Fruit fly (Drosophila melanogaster) Kc167 (cell line): Measurements from ENCODE around the gene SCaMC.

Experiments
- Myc ChIP-seq: fragments of >200 bp; optimal IDR thresholded peaks from 2 replicates; lab custom pipeline; 2017; ENCODE audit warnings: missing external identifiers
- Sin3A ChIP-seq: fragments of >200 bp; optimal IDR thresholded peaks from 2 replicates; lab custom pipeline; 2018; ENCODE audit warnings: missing external identifiers
- h ChIP-seq: fragments of >200 bp; optimal IDR thresholded peaks from 3 replicates; lab custom pipeline; 2018; ENCODE audit warnings: missing external identifiers
- insv ChIP-seq: fragments of >200 bp; optimal IDR thresholded peaks from 3 replicates; lab custom pipeline; 2018; ENCODE audit warnings: missing external identifiers
- psq ChIP-seq: fragments of >200 bp; optimal IDR thresholded peaks from 2 replicates; lab custom pipeline; 2017; ENCODE audit warnings: missing external identifiers
- ttk ChIP-seq: sonication (Bioruptor generic); optimal IDR thresholded peaks from 2 replicates; lab custom pipeline; 2017; ENCODE audit warnings: missing external identifiers

The SCaMC gene

dm6 chr3L:12405889-12406500 lies 8.6 kb downstream of the SCaMC start:
- TF ChIP-seq Sin3A (lab: Kevin White, UChicago) = no peak
- TF ChIP-seq ttk (lab: Kevin White, UChicago) = no peak
- TF ChIP-seq Myc = no peak
- no peak for TF ChIP-seq h (lab: Kevin White, UChicago)
- TF ChIP-seq insv (lab: Kevin White, UChicago) = no peak
- no peak for TF ChIP-seq psq

dm6 chr3L:12401800-12402199 lies 12.8 kb downstream of the SCaMC start, which contains the start of gene Smyd4-2:
Smyd4-2 (minus strand) TSS chr3L:12401935.
- TF ChIP-seq ttk (lab: Kevin White, UChicago) (no peak), h (lab: Kevin White, UChicago) (no peak), insv (lab: Kevin White, UChicago) (no peak), Sin3A (lab: Kevin White, UChicago) (no peak), Myc (no peak), psq (no peak)

dm6 chr3L:12399171-12399570 lies 15.5 kb downstream of the SCaMC start, which contains the start of gene CG32104:
CG32104 (minus strand) TSS chr3L:12399322.
- no peak for TF ChIP-seq h (lab: Kevin White, UChicago)
- no peak for TF ChIP-seq Sin3A (lab: Kevin White, UChicago)
- no peak for TF ChIP-seq ttk (lab: Kevin White, UChicago)
- no peak for TF ChIP-seq Myc
- no peak for TF ChIP-seq insv (lab: Kevin White, UChicago)
- no peak for TF ChIP-seq psq

dm6 chr3L:12395871-12396270 lies 18.8 kb downstream of the SCaMC start, which contains the start of gene Obp69a:
Obp69a (plus strand) TSS chr3L:12396171.
- TF ChIP-seq Myc = no peak
- TF ChIP-seq Sin3A (lab: Kevin White, UChicago) = no peak
- no peak for TF ChIP-seq h (lab: Kevin White, UChicago)
- TF ChIP-seq psq = no peak
- no peak for TF ChIP-seq ttk (lab: Kevin White, UChicago)
- TF ChIP-seq insv (lab: Kevin White, UChicago) = no peak

dm6 chr3L:12392758-12393157 lies 21.9 kb downstream of the SCaMC start:
- TF ChIP-seq Sin3A (lab: Kevin White, UChicago) (no peak), psq (no peak), h (lab: Kevin White, UChicago) (no peak), ttk (lab: Kevin White, UChicago) (no peak), Myc (no peak), insv (lab: Kevin White, UChicago) (no peak)

dm6 chr3L:12392068-12392467 lies 22.6 kb downstream of the SCaMC start:
- TF ChIP-seq Sin3A (lab: Kevin White, UChicago) = no peak
- no peak for TF ChIP-seq h (lab: Kevin White, UChicago)
- TF ChIP-seq insv (lab: Kevin White, UChicago) = no peak
- no peak for TF ChIP-seq ttk (lab: Kevin White, UChicago)
- no peak for TF ChIP-seq Myc
- no peak for TF ChIP-seq psq

dm6 chr3L:12391240-12391843 lies 23.3 kb downstream of the SCaMC start, which contains the start of gene Ncc69:
Ncc69 (minus strand) TSS chr3L:12391444.
- TF ChIP-seq Myc (no peak), psq (no peak), ttk (lab: Kevin White, UChicago) (no peak), insv (lab: Kevin White, UChicago) (no peak), h (lab: Kevin White, UChicago) (no peak), Sin3A (lab: Kevin White, UChicago) (no peak)

dm6 chr3L:12387898-12388297 lies 26.7 kb downstream of the SCaMC start:
- TF ChIP-seq Sin3A (lab: Kevin White, UChicago) (no peak), Myc (no peak), psq (no peak), ttk (lab: Kevin White, UChicago) (no peak), h (lab: Kevin White, UChicago) (no peak)

- TF ChIP-seq Sin3A (lab: Kevin White, UChicago) (no peak), insv (lab: Kevin White, UChicago) (no peak), ttk (lab: Kevin White, UChicago) (no peak), h (lab: Kevin White, UChicago) (no peak), Myc (no peak), psq (no peak)
These were observed 27.6 kb downstream of the SCaMC start for dm6 chr3L:12387063-12387462.

- TF ChIP-seq Myc (no peak), ttk (lab: Kevin White, UChicago) (no peak), Sin3A (lab: Kevin White, UChicago) (no peak), insv (lab: Kevin White, UChicago) (no peak), psq (no peak), h (lab: Kevin White, UChicago) (no peak)
These were observed 34.0 kb downstream of the SCaMC start for dm6 chr3L:12380592-12380991.

- TF ChIP-seq insv (lab: Kevin White, UChicago) (no peak), ttk (lab: Kevin White, UChicago) (no peak)
These were observed 40.2 kb downstream of the SCaMC start for dm6 chr3L:12374420-12374819.

- TF ChIP-seq ttk (lab: Kevin White, UChicago) (no peak), psq (no peak), Sin3A (lab: Kevin White, UChicago) (no peak), h (lab: Kevin White, UChicago) (no peak), Myc (no peak), insv (lab: Kevin White, UChicago) (no peak)
These were observed 50.9 kb downstream of the SCaMC start for dm6 chr3L:12363729-12364128.
